Fruit fly (Drosophila melanogaster) Kc167 (cell line): ENCODE data around the gene CG42394.

Experiments used
- Myc ChIP-seq: fragments of >200 bp; optimal IDR thresholded peaks from 2 replicates; lab custom pipeline; 2017; ENCODE audit warnings: missing external identifiers
- h ChIP-seq: fragments of >200 bp; optimal IDR thresholded peaks from 3 replicates; lab custom pipeline; 2018; ENCODE audit warnings: missing external identifiers
- insv ChIP-seq: fragments of >200 bp; optimal IDR thresholded peaks from 3 replicates; lab custom pipeline; 2018; ENCODE audit warnings: missing external identifiers
- psq ChIP-seq: fragments of >200 bp; optimal IDR thresholded peaks from 2 replicates; lab custom pipeline; 2017; ENCODE audit warnings: missing external identifiers

- no peak for TF ChIP-seq h
- TF ChIP-seq insv (lab: Kevin White, UChicago): no peak
- no peak for TF ChIP-seq Myc
- no peak for TF ChIP-seq psq (lab: Kevin White, UChicago)
Observed at dm6 chr3R:10834893-10835292, 14.7 kb upstream of the CG42394 start.
